Fruit fly (Drosophila melanogaster) Kc167 (cell line): ENCODE data around the gene CG32373.

Experiments
- Myc ChIP-seq: fragments of >200 bp; optimal IDR thresholded peaks from 2 replicates; lab custom pipeline; 2017; ENCODE audit warnings: missing external identifiers
- Sin3A ChIP-seq: fragments of >200 bp; optimal IDR thresholded peaks from 2 replicates; lab custom pipeline; 2018; ENCODE audit warnings: missing external identifiers
- h ChIP-seq: fragments of >200 bp; optimal IDR thresholded peaks from 3 replicates; lab custom pipeline; 2018; ENCODE audit warnings: missing external identifiers
- insv ChIP-seq: fragments of >200 bp; optimal IDR thresholded peaks from 3 replicates; lab custom pipeline; 2018; ENCODE audit warnings: missing external identifiers
- psq ChIP-seq: fragments of >200 bp; optimal IDR thresholded peaks from 2 replicates; lab custom pipeline; 2017; ENCODE audit warnings: missing external identifiers
- ttk ChIP-seq: sonication (Bioruptor generic); optimal IDR thresholded peaks from 2 replicates; lab custom pipeline; 2017; ENCODE audit warnings: missing external identifiers

Gene CG32373

dm6 chr3L:7807552-7808402 is 157.4 kb downstream of the CG32373 start:
- TF ChIP-seq Myc (no peak), Sin3A (no peak), insv (lab: Kevin White, UChicago) (no peak), ttk (no peak), psq (no peak), h (lab: Kevin White, UChicago) (no peak)
